Fruit fly (Drosophila melanogaster) Kc167 (cell line): Measurements from ENCODE around the gene Cp15.

Experiments
- Myc ChIP-seq: fragments of >200 bp; optimal IDR thresholded peaks from 2 replicates; lab custom pipeline; 2017; ENCODE audit warnings: missing external identifiers
- Sin3A ChIP-seq: fragments of >200 bp; optimal IDR thresholded peaks from 2 replicates; lab custom pipeline; 2018; ENCODE audit warnings: missing external identifiers
- h ChIP-seq: fragments of >200 bp; optimal IDR thresholded peaks from 3 replicates; lab custom pipeline; 2018; ENCODE audit warnings: missing external identifiers
- insv ChIP-seq: fragments of >200 bp; optimal IDR thresholded peaks from 3 replicates; lab custom pipeline; 2018; ENCODE audit warnings: missing external identifiers
- psq ChIP-seq: fragments of >200 bp; optimal IDR thresholded peaks from 2 replicates; lab custom pipeline; 2017; ENCODE audit warnings: missing external identifiers

DNA sequence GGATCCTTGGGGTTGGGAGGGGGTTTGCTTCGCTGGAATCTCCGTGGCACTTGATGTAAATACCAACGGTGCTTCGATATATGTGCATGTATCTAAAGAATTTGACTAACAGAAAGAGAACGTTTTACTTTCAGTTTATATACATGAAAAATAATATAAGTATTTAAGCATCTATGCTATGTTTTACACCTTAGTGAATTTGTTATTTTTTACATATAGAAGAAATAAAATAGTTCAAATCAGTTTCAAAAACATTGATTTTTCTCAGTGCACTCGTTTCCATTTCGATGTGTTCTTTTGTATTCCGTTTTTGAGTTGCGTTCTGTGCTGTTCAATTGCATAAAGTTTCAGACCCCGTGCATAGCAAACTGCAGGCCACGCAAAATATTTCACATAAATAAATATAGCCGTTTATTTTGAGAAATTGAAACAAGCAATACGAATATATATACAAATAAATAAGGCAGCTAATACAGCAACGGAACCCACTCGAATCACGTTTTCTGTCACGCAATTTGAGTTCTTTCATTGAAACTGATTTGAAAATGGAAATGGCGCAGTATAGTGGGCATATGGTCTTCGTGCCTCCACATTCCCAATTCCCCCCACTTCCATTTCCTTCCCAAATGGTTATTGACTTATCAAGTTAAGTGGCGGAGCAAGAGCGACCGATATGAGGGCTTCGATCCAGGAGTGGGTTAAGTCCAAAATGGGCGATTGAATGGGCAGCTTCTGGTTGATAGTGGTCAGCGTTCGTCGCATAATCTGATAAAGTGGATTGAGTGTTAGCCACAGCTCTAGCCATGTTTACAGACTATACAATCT lies 45.5 kb upstream of the Cp15 start:
- no peak for TF ChIP-seq h (lab: Kevin White, UChicago)
- no peak for TF ChIP-seq Sin3A (lab: Kevin White, UChicago)
- no peak for TF ChIP-seq insv (lab: Kevin White, UChicago)
- no peak for TF ChIP-seq Myc (lab: Kevin White, UChicago)
- TF ChIP-seq psq (lab: Kevin White, UChicago), result no peak
